Fruit fly (Drosophila melanogaster) whole organism, prepupa: ENCODE data around the gene Axn.

Experiments used
- Blimp-1 ChIP-seq: fragments of 200-800 bp; sonication (Bioruptor generic); optimal IDR thresholded peaks from 3 replicates; lab custom pipeline; 2017; ENCODE audit warnings: missing biosample characterization, missing genetic modification characterization, mild to moderate bottlenecking, moderate library complexity, missing genetic modification reagents
- CG3032 ChIP-seq: fragments of 200-800 bp; optimal IDR thresholded peaks from 2 replicates; lab custom pipeline; 2019; ENCODE audit warnings: missing biosample characterization, mild to moderate bottlenecking, missing genetic modification characterization, moderate library complexity
- CG34406 ChIP-seq: fragments of 200-800 bp; sonication (Bioruptor generic); optimal IDR thresholded peaks from 3 replicates; lab custom pipeline; 2016; ENCODE audit warnings: missing biosample characterization, missing genetic modification characterization
- CG6808 ChIP-seq: fragments of 200-800 bp; sonication (Bioruptor generic); optimal IDR thresholded peaks from 3 replicates; lab custom pipeline; 2017; ENCODE audit warnings: missing biosample characterization, missing genetic modification characterization, mild to moderate bottlenecking, moderate library complexity, missing genetic modification reagents
- Eip93F ChIP-seq: fragments of 200-800 bp; sonication (Bioruptor generic); optimal IDR thresholded peaks from 2 replicates; lab custom pipeline; 2016; ENCODE audit warnings: missing biosample characterization, mild to moderate bottlenecking, missing genetic modification characterization
- Ets21C ChIP-seq: fragments of 200-800 bp; sonication (Bioruptor generic); optimal IDR thresholded peaks from 3 replicates; lab custom pipeline; 2016; ENCODE audit warnings: missing biosample characterization, missing genetic modification characterization
- Gug ChIP-seq: fragments of 200-800 bp; sonication (Bioruptor generic); IDR thresholded peaks from 2 replicates; pipeline ENCODE4 v1.3.6; 2022; ENCODE audit warnings: missing biosample characterization, missing genetic modification characterization
- Hr39 ChIP-seq: fragments of 200-800 bp; sonication (Bioruptor generic); optimal IDR thresholded peaks from 2 replicates; lab custom pipeline; 2016; ENCODE audit warnings: missing biosample characterization, missing genetic modification characterization
- Hr4 ChIP-seq: fragments of 200-800 bp; sonication (Bioruptor generic); optimal IDR thresholded peaks from 3 replicates; lab custom pipeline; 2016; ENCODE audit warnings: missing biosample characterization, missing genetic modification characterization
- Sox15 ChIP-seq: fragments of 200-800 bp; sonication (Bioruptor generic); optimal IDR thresholded peaks from 3 replicates; lab custom pipeline; 2016; ENCODE audit warnings: missing biosample characterization, missing genetic modification characterization
- net ChIP-seq: fragments of 200-800 bp; sonication (Bioruptor generic); optimal IDR thresholded peaks from 3 replicates; lab custom pipeline; 2016; ENCODE audit warnings: missing biosample characterization, missing genetic modification characterization
- svp ChIP-seq: fragments of 200-800 bp; sonication (Bioruptor generic); peaks from one replicate; lab custom pipeline; 2016; ENCODE audit warnings: missing biosample characterization, missing genetic modification characterization
- vri ChIP-seq: fragments of 200-800 bp; sonication (Bioruptor generic); optimal IDR thresholded peaks from 3 replicates; lab custom pipeline; 2016; ENCODE audit warnings: missing biosample characterization, mild to moderate bottlenecking, missing genetic modification characterization

dm6 chr3R:30036609-30037008 lies 14.0 kb downstream of the Axn start, which contains the start of gene ZIPIC:
- TF ChIP-seq CG6808 (no peak), Eip93F (no peak), CG34406 (GFP tag; lab: Kevin White, UChicago) (no peak), CG3032 (no peak), Sox15 (GFP tag; lab: Kevin White, UChicago) (no peak), net (GFP tag; lab: Kevin White, UChicago) (no peak), Hr39 (GFP tag; lab: Kevin White, UChicago) (no peak), svp (no peak), Hr4 (GFP tag; lab: Kevin White, UChicago) (no peak), Ets21C (GFP tag; lab: Kevin White, UChicago) (no peak), vri (GFP tag; lab: Kevin White, UChicago) (no peak), Gug (GFP tag; lab: Robert Waterston, UW) (no peak), Blimp-1 (GFP tag; lab: Kevin White, UChicago) (no peak)
